Fruit fly (Drosophila melanogaster): ENCODE results near the gene p115.

p115 gene

DNA sequence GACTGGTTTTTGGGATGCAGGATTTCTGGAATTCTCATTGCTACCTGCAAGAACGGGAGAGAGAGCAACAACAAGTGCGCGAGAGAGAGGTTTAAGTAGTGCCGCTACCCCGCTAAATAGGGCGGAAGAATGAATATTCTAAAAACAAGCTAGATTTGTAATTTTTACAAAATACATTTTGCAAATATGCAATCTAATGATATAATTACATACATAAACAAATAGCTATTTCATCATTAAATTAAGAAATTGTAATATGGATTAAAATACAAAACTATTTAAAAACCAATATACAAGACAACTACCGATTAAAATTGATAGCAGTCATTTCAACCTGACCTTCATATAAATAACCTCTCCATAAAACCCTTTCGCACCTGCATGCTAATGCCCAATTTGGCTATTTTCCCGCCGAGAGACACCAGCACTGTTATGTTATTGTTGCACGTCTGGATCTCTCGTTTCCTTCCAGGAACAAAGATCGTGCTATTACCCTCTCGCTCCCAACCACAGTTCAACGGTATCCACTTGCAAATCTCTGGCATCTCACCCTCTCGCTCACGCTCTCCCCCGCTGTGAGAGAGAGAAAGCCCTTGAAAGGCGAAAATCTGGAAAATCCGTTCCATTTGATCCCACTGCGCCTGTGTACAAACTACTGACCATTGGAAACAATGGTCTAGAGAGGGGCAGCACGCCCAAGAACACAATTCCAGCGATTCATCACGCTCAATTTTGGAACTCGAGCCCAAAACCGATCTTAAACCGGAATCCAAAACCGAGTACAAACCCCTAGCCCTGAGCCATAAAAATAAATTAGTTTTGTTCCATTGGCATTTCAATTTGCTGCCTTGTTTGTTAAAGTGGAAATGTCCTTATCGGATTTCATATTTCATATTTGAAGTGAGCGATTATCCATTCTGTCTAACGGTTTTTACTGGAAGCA is 2.0 kb upstream of the p115 start, which contains the start of gene Nek2:
Gene Nek2 (minus strand): TSS at position 51 of the 943 bp plus-strand sequence.
- TF ChIP-seq sage (GFP tag; optimal IDR thresholded peaks at IDR 0.05) (no peak), tai (GFP tag; optimal IDR thresholded peaks at IDR 0.05) (no peak), jim (GFP tag; optimal IDR thresholded peaks at IDR 0.05) (no peak), usp (GFP tag; optimal IDR thresholded peaks at IDR 0.05) (no peak), dl (GFP tag; optimal IDR thresholded peaks at IDR 0.05; ENCODE audit: insufficient read depth in 1 of 2, partially characterized antibody in 2 of 2) (peak; percentile 13 to 46), OdsH (GFP tag; optimal IDR thresholded peaks at IDR 0.05) (peak; percentile 42), fru (GFP tag; optimal IDR thresholded peaks at IDR 0.05) (peak; percentile 15), woc (GFP tag; optimal IDR thresholded peaks at IDR 0.05) (peak; percentile 75), Sp1 (GFP tag; optimal IDR thresholded peaks at IDR 0.05) (peak; percentile 49), N (GFP tag; optimal IDR thresholded peaks at IDR 0.05) (no peak), HLH106 (tag; optimal IDR thresholded peaks at IDR 0.05) (peak; percentile 51), Dif (GFP tag; optimal IDR thresholded peaks at IDR 0.05; ENCODE audit: partially characterized antibody) (no peak), CG9705 (GFP tag; optimal IDR thresholded peaks at IDR 0.05) (no peak), foxo (GFP tag; optimal IDR thresholded peaks at IDR 0.05) (peak in 1 of 2 experiments; percentile 37), h (GFP tag; optimal IDR thresholded peaks at IDR 0.05) (peak; percentile 24), psq (GFP tag; optimal IDR thresholded peaks at IDR 0.05) (peak; percentile 23), Dfd (GFP tag; optimal IDR thresholded peaks at IDR 0.05) (no peak), Myc (optimal IDR thresholded peaks at IDR 0.05) (peak; percentile 76), Mio (GFP tag; optimal IDR thresholded peaks at IDR 0.05) (no peak)

DNA sequence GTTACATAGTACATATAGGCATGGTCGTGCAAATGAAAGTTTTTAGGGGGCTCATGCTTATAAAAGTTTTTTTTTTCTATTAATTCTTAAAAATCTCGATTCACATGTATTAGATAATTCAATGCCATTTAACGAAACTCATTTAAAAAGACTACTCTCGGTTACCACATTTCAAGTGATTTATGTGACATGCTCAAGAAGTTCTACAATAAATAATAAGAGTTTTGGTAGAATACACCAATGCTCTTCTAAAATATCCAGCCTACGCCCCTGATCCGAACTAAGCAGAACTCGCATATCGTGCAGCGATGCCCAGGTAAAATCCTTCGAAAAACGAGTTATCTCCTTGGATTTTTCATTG is 1.3 kb upstream of the p115 start:
- no peak for TF ChIP-seq Hr83 (GFP tag; optimal IDR thresholded peaks at IDR 0.05; ENCODE audit: poor library complexity, severe bottlenecking)
- TF ChIP-seq sv (GFP tag; optimal IDR thresholded peaks at IDR 0.05) = no peak
- no peak for TF ChIP-seq CG9705 (GFP tag; optimal IDR thresholded peaks at IDR 0.05)
- no peak for TF ChIP-seq dsf (GFP tag; optimal IDR thresholded peaks at IDR 0.05; ENCODE audit: borderline replicate concordance)
- peak; percentile 39 for TF ChIP-seq br (GFP tag; optimal IDR thresholded peaks at IDR 0.05)
- peak; percentile 52 for TF ChIP-seq OdsH (GFP tag; optimal IDR thresholded peaks at IDR 0.05)
- TF ChIP-seq CrebA (GFP tag; optimal IDR thresholded peaks at IDR 0.05; ENCODE audit: borderline replicate concordance) = no peak
- no peak for TF ChIP-seq woc (GFP tag; optimal IDR thresholded peaks at IDR 0.05)
- TF ChIP-seq jim (GFP tag; optimal IDR thresholded peaks at IDR 0.05) = no peak
- peak; percentile 12 for TF ChIP-seq psq (GFP tag; optimal IDR thresholded peaks at IDR 0.05)
- TF ChIP-seq usp (GFP tag; optimal IDR thresholded peaks at IDR 0.05) = no peak
- no peak for TF ChIP-seq Jra (GFP tag; optimal IDR thresholded peaks at IDR 0.05)
- TF ChIP-seq Myc (optimal IDR thresholded peaks at IDR 0.05) = no peak
- TF ChIP-seq HLH106 (tag; optimal IDR thresholded peaks at IDR 0.05) = peak; percentile 58
- TF ChIP-seq fru (GFP tag; optimal IDR thresholded peaks at IDR 0.05) = peak; percentile 68
- TF ChIP-seq rgr (GFP tag; optimal IDR thresholded peaks at IDR 0.05) = peak; percentile 62
- no peak for TF ChIP-seq sage (GFP tag; optimal IDR thresholded peaks at IDR 0.05)
- TF ChIP-seq h (GFP tag; optimal IDR thresholded peaks at IDR 0.05) = peak; percentile 59
- TF ChIP-seq Sp1 (GFP tag; optimal IDR thresholded peaks at IDR 0.05) = peak; percentile 62
- TF ChIP-seq lola (GFP tag; optimal IDR thresholded peaks at IDR 0.05) = no peak
- TF ChIP-seq dl (GFP tag; optimal IDR thresholded peaks at IDR 0.05; ENCODE audit: insufficient read depth in 1 of 2, partially characterized antibody in 2 of 2) = no peak
- TF ChIP-seq Hr78 (GFP tag; optimal IDR thresholded peaks at IDR 0.05) = no peak
- no peak for TF ChIP-seq N (GFP tag; optimal IDR thresholded peaks at IDR 0.05)
- no peak for TF ChIP-seq GATAd (GFP tag; optimal IDR thresholded peaks at IDR 0.05)
- no peak for TF ChIP-seq Abd-B (GFP tag; optimal IDR thresholded peaks at IDR 0.05)
- no peak for TF ChIP-seq Vsx2 (GFP tag; optimal IDR thresholded peaks at IDR 0.05; ENCODE audit: partially characterized antibody)
- no peak for TF ChIP-seq pan (optimal IDR thresholded peaks at IDR 0.05)
- TF ChIP-seq Dfd (GFP tag; optimal IDR thresholded peaks at IDR 0.05) = no peak
- peak; percentile 38 for TF ChIP-seq Hnf4 (GFP tag; optimal IDR thresholded peaks at IDR 0.05)
- no peak for TF ChIP-seq brk (GFP tag; optimal IDR thresholded peaks at IDR 0.05)
- no peak for TF ChIP-seq Mio (GFP tag; optimal IDR thresholded peaks at IDR 0.05)
- peak; percentile 17 for TF ChIP-seq dmrt93B (GFP tag; optimal IDR thresholded peaks at IDR 0.05)
- no peak for TF ChIP-seq tai (GFP tag; optimal IDR thresholded peaks at IDR 0.05)
- TF ChIP-seq Dif (GFP tag; optimal IDR thresholded peaks at IDR 0.05; ENCODE audit: partially characterized antibody) = no peak
- no peak for TF ChIP-seq CG32264 (GFP tag; optimal IDR thresholded peaks at IDR 0.05)
- TF ChIP-seq ey (GFP tag; optimal IDR thresholded peaks at IDR 0.05) = peak; percentile 63
- TF ChIP-seq Rel (GFP tag; optimal IDR thresholded peaks at IDR 0.05) = no peak
- no peak for TF ChIP-seq Rel (tag; optimal IDR thresholded peaks at IDR 0.05)
- peak in 1 of 2 experiments; percentile 71 for TF ChIP-seq foxo (GFP tag; optimal IDR thresholded peaks at IDR 0.05)
